Worm (Caenorhabditis elegans): ENCODE measurements around the gene Y53G8AM.6.

DNA sequence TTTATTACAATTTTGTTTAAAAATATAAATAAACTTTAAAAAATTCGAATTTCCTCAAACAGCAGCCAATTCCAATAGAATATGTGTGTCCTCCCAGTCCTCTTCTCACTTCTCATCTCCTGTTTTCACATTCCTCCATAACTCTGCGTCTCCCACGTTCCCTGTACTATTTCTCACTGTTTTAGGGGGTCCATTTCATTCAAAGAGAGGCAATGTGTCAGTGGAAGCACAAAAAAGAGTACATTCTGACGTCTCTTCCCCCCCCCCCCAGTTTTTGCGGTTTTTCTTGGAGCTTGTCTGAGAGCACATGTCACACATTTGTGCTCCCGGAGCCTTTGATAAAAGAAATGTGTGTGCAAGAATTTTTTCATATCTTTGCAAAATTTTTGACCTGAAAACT is 45.0 kb upstream of the Y53G8AM.6 start:
- TF ChIP-seq T22C8.4 (GFP tag; IDR thresholded peaks at IDR 0.05) (no peak), klf-2 (GFP tag; conservative IDR thresholded peaks at IDR 0.05) (no peak), med-1 (GFP tag; optimal IDR thresholded peaks at IDR 0.05; ENCODE audit: insufficient read depth) (no peak), ztf-23 (GFP tag; IDR thresholded peaks at IDR 0.05) (no peak), tab-1 (GFP tag; IDR thresholded peaks at IDR 0.05) (no peak), ref-1 (GFP tag; conservative IDR thresholded peaks at IDR 0.05) (no peak)

All from whole organism, midembryonic.